Worm (Caenorhabditis elegans) whole organism, L4/young adult: ENCODE results near the gene jmjd-5.
"Not testable (repeated sequence)": the region's sequence is repeated elsewhere in the genome, so short reads cannot be mapped to it uniquely, and the experiment has no call there.

Experiments used
- W03F9.2 ChIP-seq: fragments of 150-350 bp; optimal IDR thresholded peaks from 2 replicates; lab custom pipeline; 2014; ENCODE audit warnings: missing biosample characterization, missing genetic modification characterization
- dao-5 ChIP-seq: sonication (generic microtip); optimal IDR thresholded peaks from 2 replicates; lab custom pipeline; 2016; ENCODE audit warnings: missing genotype, missing genetic modification characterization, moderate library complexity, missing compliant biosample characterization
- him-1 ChIP-seq: sonication (generic microtip); optimal IDR thresholded peaks from 2 replicates; lab custom pipeline; 2016; ENCODE audit warnings: missing genotype, missing genetic modification reagents, missing genetic modification characterization, missing compliant biosample characterization

The jmjd-5 gene

ce11 chrV:11104408-11104807 lies 22.9 kb upstream of the jmjd-5 start:
- TF ChIP-seq dao-5 (tag; lab: Kevin White, UChicago), result no peak
- TF ChIP-seq him-1 (tag; lab: Kevin White, UChicago), result no peak
- no peak for TF ChIP-seq W03F9.2

ce11 chrV:11109647-11110046 lies 17.6 kb upstream of the jmjd-5 start, which contains the start of gene Y42A5A.5:
Gene Y42A5A.5 (minus strand): TSS chrV:11109747.
- not testable (repeated sequence) for TF ChIP-seq dao-5 (tag; lab: Kevin White, UChicago); him-1 (tag; lab: Kevin White, UChicago); W03F9.2

- peak; percentile 68 for TF ChIP-seq W03F9.2
- no peak for TF ChIP-seq him-1 (tag; lab: Kevin White, UChicago)
- TF ChIP-seq dao-5 (tag; lab: Kevin White, UChicago), result no peak
These were observed 14.2 kb upstream of the jmjd-5 start, which contains the start of gene erfa-3 for ce11 chrV:11113041-11113574. Gene erfa-3 (minus strand): TSS chrV:11113091.

ce11 chrV:11113607-11114006 lies 13.7 kb upstream of the jmjd-5 start, which contains the start of gene math-33:
Gene math-33 (plus strand): TSS chrV:11113907.
- TF ChIP-seq him-1 (tag; lab: Kevin White, UChicago), result no peak
- TF ChIP-seq dao-5 (tag; lab: Kevin White, UChicago), result no peak
- no peak for TF ChIP-seq W03F9.2

- TF ChIP-seq W03F9.2 (no peak), dao-5 (tag; lab: Kevin White, UChicago) (no peak), him-1 (tag; lab: Kevin White, UChicago) (no peak)
These were observed 9.0 kb upstream of the jmjd-5 start for ce11 chrV:11118179-11118725.

ce11 chrV:11119294-11119755 lies 8.0 kb upstream of the jmjd-5 start, which contains the start of gene scb-1:
Gene scb-1 (minus strand): TSS chrV:11119705.
- no peak for TF ChIP-seq dao-5 (tag; lab: Kevin White, UChicago)
- no peak for TF ChIP-seq W03F9.2
- no peak for TF ChIP-seq him-1 (tag; lab: Kevin White, UChicago)

ce11 chrV:11121247-11121646 lies 6.0 kb upstream of the jmjd-5 start:
- TF ChIP-seq him-1 (tag; lab: Kevin White, UChicago) (no peak), W03F9.2 (no peak), dao-5 (tag; lab: Kevin White, UChicago) (no peak)

- TF ChIP-seq W03F9.2 (peak; percentile 12), dao-5 (tag; lab: Kevin White, UChicago) (no peak), him-1 (tag; lab: Kevin White, UChicago) (no peak)
These were observed 4.8 kb upstream of the jmjd-5 start, which contains the start of gene mboa-2 for ce11 chrV:11122466-11122865. Gene mboa-2 (minus strand): TSS chrV:11122493.

ce11 chrV:11123817-11124337 lies 3.4 kb upstream of the jmjd-5 start, which contains the start of the genes atp-5 and lmtr-3:
Gene atp-5 (minus strand): TSS chrV:11123867.
Gene lmtr-3 (plus strand): TSS chrV:11124186.
- no peak for TF ChIP-seq dao-5 (tag; lab: Kevin White, UChicago)
- peak; percentile 84 for TF ChIP-seq W03F9.2
- peak; percentile 34 for TF ChIP-seq him-1 (tag; lab: Kevin White, UChicago)

ce11 chrV:11124922-11125321 lies 2.4 kb upstream of the jmjd-5 start, which contains the start of gene C06H2.2:
Gene C06H2.2 (plus strand): TSS chrV:11125222.
- TF ChIP-seq dao-5 (tag; lab: Kevin White, UChicago) (no peak), W03F9.2 (no peak), him-1 (tag; lab: Kevin White, UChicago) (no peak)

ce11 chrV:11131801-11132200 lies 4.5 kb downstream of the jmjd-5 start:
- TF ChIP-seq him-1 (tag; lab: Kevin White, UChicago) (no peak), W03F9.2 (no peak), dao-5 (tag; lab: Kevin White, UChicago) (no peak)

ce11 chrV:11133516-11133915 lies 6.2 kb downstream of the jmjd-5 start:
- TF ChIP-seq him-1 (tag; lab: Kevin White, UChicago) (no peak), dao-5 (tag; lab: Kevin White, UChicago) (no peak), W03F9.2 (no peak)

ce11 chrV:11134296-11134695 lies 7.0 kb downstream of the jmjd-5 start, which contains the start of gene glb-3:
Gene glb-3 (plus strand): TSS chrV:11134596.
- TF ChIP-seq W03F9.2 (no peak), dao-5 (tag; lab: Kevin White, UChicago) (no peak), him-1 (tag; lab: Kevin White, UChicago) (no peak)

- no peak for TF ChIP-seq him-1 (tag; lab: Kevin White, UChicago)
- no peak for TF ChIP-seq W03F9.2
- no peak for TF ChIP-seq dao-5 (tag; lab: Kevin White, UChicago)
These were observed 13.0 kb downstream of the jmjd-5 start for ce11 chrV:11140326-11140725.
